Fruit fly (Drosophila melanogaster) whole organism, wandering third instar larva: ENCODE results near the gene Nepl6.

Experiments used
- HLH106 ChIP-seq: fragments of 200-800 bp; optimal IDR thresholded peaks from 3 replicates; lab custom pipeline; 2019; ENCODE audit warnings: missing biosample characterization, mild to moderate bottlenecking, missing genetic modification characterization, moderate library complexity
- Hnf4 ChIP-seq: fragments of 200-800 bp; sonication (Bioruptor generic); optimal IDR thresholded peaks from 2 replicates; lab custom pipeline; 2016; ENCODE audit warnings: missing biosample characterization, mild to moderate bottlenecking, missing genetic modification characterization
- Jra ChIP-seq: sonication (Bioruptor generic); optimal IDR thresholded peaks from 2 replicates; lab custom pipeline; 2016; ENCODE audit warnings: missing biosample characterization, missing genetic modification characterization
- Rel ChIP-seq, 2 experiments: fragments of 200-800 bp; sonication (Bioruptor generic) in 1 of 2; optimal IDR thresholded peaks; 2 replicates in 1 of 2; 3 replicates in 1 of 2; lab custom pipeline; 2016 to 2019; ENCODE audit warnings: mild to moderate bottlenecking in 2 of 2, missing biosample characterization in 2 of 2, missing genetic modification characterization in 2 of 2, moderate library complexity in 1 of 2
- br ChIP-seq: fragments of 200-800 bp; sonication (Bioruptor generic); optimal IDR thresholded peaks from 2 replicates; lab custom pipeline; 2016; ENCODE audit warnings: missing biosample characterization, missing genetic modification characterization
- dmrt93B ChIP-seq: fragments of 200-800 bp; sonication (Bioruptor generic); optimal IDR thresholded peaks from 2 replicates; lab custom pipeline; 2018; ENCODE audit warnings: missing biosample characterization, mild to moderate bottlenecking, missing genetic modification characterization
- fru ChIP-seq: fragments of 200-800 bp; sonication (Bioruptor generic); optimal IDR thresholded peaks from 3 replicates; lab custom pipeline; 2016; ENCODE audit warnings: missing biosample characterization, mild to moderate bottlenecking, missing genetic modification characterization
- h ChIP-seq: fragments of 200-800 bp; sonication (Bioruptor generic); optimal IDR thresholded peaks from 3 replicates; lab custom pipeline; 2016; ENCODE audit warnings: missing biosample characterization, mild to moderate bottlenecking, missing genetic modification characterization
- jim ChIP-seq: fragments of 175-275, 200-325 bp; sonication (Bioruptor generic); optimal IDR thresholded peaks from 2 replicates; lab custom pipeline; 2016; ENCODE audit warnings: missing biosample characterization, mild to moderate bottlenecking, missing genetic modification characterization
- pan ChIP-seq: fragments of >200 bp; optimal IDR thresholded peaks from 2 replicates; lab custom pipeline; 2017
- psq ChIP-seq: fragments of 200-800 bp; sonication (Bioruptor generic); optimal IDR thresholded peaks from 3 replicates; lab custom pipeline; 2017; ENCODE audit warnings: missing biosample characterization, mild to moderate bottlenecking, missing genetic modification characterization, moderate library complexity
- usp ChIP-seq: fragments of >200 bp; optimal IDR thresholded peaks from 2 replicates; lab custom pipeline; 2017; ENCODE audit warnings: missing biosample characterization, missing genetic modification characterization

dm6 chr2L:6423148-6423547, 37.8 kb upstream of the Nepl6 start, which contains the start of gene Tig:
- TF ChIP-seq jim (GFP tag; lab: Kevin White, UChicago): no peak
- no peak for TF ChIP-seq psq
- TF ChIP-seq HLH106: no peak
- no peak for TF ChIP-seq dmrt93B
- no peak for TF ChIP-seq pan (lab: Kevin White, UChicago)
- TF ChIP-seq Jra (GFP tag; lab: Kevin White, UChicago): no peak
- no peak for TF ChIP-seq br
- TF ChIP-seq fru: no peak
- no peak for TF ChIP-seq Hnf4 (GFP tag; lab: Kevin White, UChicago)
- TF ChIP-seq Rel (GFP tag; optimal IDR thresholded peaks at IDR 0.05; lab: Kevin White, UChicago): no peak
- TF ChIP-seq Rel (tag; optimal IDR thresholded peaks at IDR 0.05; lab: Kevin White, UChicago): peak; percentile 40
- TF ChIP-seq usp (GFP tag; lab: Kevin White, UChicago): no peak
- TF ChIP-seq h (GFP tag; lab: Kevin White, UChicago): no peak
